6 fruit fly cellular contexts compared by ENCODE assay signal in genomic region chr2L:17383588-17384308, dm6.
TF ChIP-seq lines count a peak whose summit lies in the region.

TSS of gene Lrch (minus strand) at chr2L:17384115.

- peak; percentile 22 for TF ChIP-seq CTCF in S2 (optimal IDR thresholded peaks at IDR 0.05; lab: Kevin White, UChicago)
- no peak for TF ChIP-seq CTCF in whole organism, embryonic (GFP tag; optimal IDR thresholded peaks at IDR 0.05; lab: Kevin White, UChicago)

TF ChIP-seq in whole organism, adult, 20 proteins besides CTCF, POLR2A, EP300 and RAD21:
- TF ChIP-seq pad (GFP tag; optimal IDR thresholded peaks at IDR 0.05; lab: Kevin White, UChicago) (no peak), CG14711 (tag; optimal IDR thresholded peaks at IDR 0.05; lab: Kevin White, UChicago) (no peak), CG1620 (GFP tag; optimal IDR thresholded peaks at IDR 0.05; lab: Kevin White, UChicago) (no peak), Hr96 (GFP tag; optimal IDR thresholded peaks at IDR 0.05; lab: Kevin White, UChicago) (peak; percentile 5), Mnt (GFP tag; optimal IDR thresholded peaks at IDR 0.05; lab: Kevin White, UChicago) (peak; percentile 48), CG7101 (tag; optimal IDR thresholded peaks at IDR 0.05; lab: Kevin White, UChicago) (peak; percentile 19), cic (GFP tag; optimal IDR thresholded peaks at IDR 0.05; lab: Kevin White, UChicago) (peak; percentile 38), toe (GFP tag; optimal IDR thresholded peaks at IDR 0.05; lab: Kevin White, UChicago) (no peak), CG11617 (GFP tag; optimal IDR thresholded peaks at IDR 0.05; lab: Kevin White, UChicago) (no peak), bab1 (GFP tag; optimal IDR thresholded peaks at IDR 0.05; lab: Kevin White, UChicago) (no peak), Crg-1 (GFP tag; optimal IDR thresholded peaks at IDR 0.05; lab: Kevin White, UChicago) (no peak), CG33017 (tag; optimal IDR thresholded peaks at IDR 0.05; lab: Kevin White, UChicago) (peak; percentile 5), tj (GFP tag; optimal IDR thresholded peaks at IDR 0.05; lab: Kevin White, UChicago) (peak; percentile 22), CG5204 (GFP tag; optimal IDR thresholded peaks at IDR 0.05; lab: Kevin White, UChicago) (no peak), Clk (GFP tag; optimal IDR thresholded peaks at IDR 0.05; lab: Kevin White, UChicago) (no peak)

TF ChIP-seq in whole organism, embryonic, 481 proteins besides CTCF, POLR2A, EP300 and RAD21 (continues in another document):
- peak; percentile 88 for TF ChIP-seq CG3065 (GFP tag; optimal IDR thresholded peaks at IDR 0.05; lab: Kevin White, UChicago)
- peak; percentile 53 for TF ChIP-seq knrl (GFP tag; IDR thresholded peaks at IDR 0.05; lab: Robert Waterston, UW; ENCODE audit: partially characterized antibody)
- TF ChIP-seq Kr (GFP tag; optimal IDR thresholded peaks at IDR 0.05; lab: Kevin White, UChicago) = no peak
- peak; percentile 30; the same call in 1 of the 4 replicates for TF ChIP-seq Gug (GFP tag; IDR thresholded peaks at IDR 0.05; lab: Robert Waterston, UW)
- peak; percentile 49 for TF ChIP-seq Rfx (GFP tag; IDR thresholded peaks at IDR 0.05; lab: Robert Waterston, UW)
- TF ChIP-seq CG8765 (GFP tag; IDR thresholded peaks at IDR 0.05; lab: Robert Waterston, UW) = no peak
- peak; percentile 5 for TF ChIP-seq Hey (tag; optimal IDR thresholded peaks at IDR 0.05; lab: Kevin White, UChicago)
- TF ChIP-seq btn (GFP tag; optimal IDR thresholded peaks at IDR 0.05; lab: Kevin White, UChicago) = no peak
- no peak for TF ChIP-seq CG8281 (tag; optimal IDR thresholded peaks at IDR 0.05; lab: Kevin White, UChicago)
- TF ChIP-seq CG5245 (GFP tag; optimal IDR thresholded peaks at IDR 0.05; lab: Kevin White, UChicago) = peak; percentile 22
- TF ChIP-seq unc-4 (GFP tag; IDR thresholded peaks at IDR 0.05; lab: Robert Waterston, UW; ENCODE audit: partially characterized antibody) = peak; percentile 67
- TF ChIP-seq CrebB (tag; optimal IDR thresholded peaks at IDR 0.05; lab: Kevin White, UChicago) = peak; percentile 51
- TF ChIP-seq pita (GFP tag; optimal IDR thresholded peaks at IDR 0.05; lab: Kevin White, UChicago) = no peak
- peak; percentile 78 for TF ChIP-seq CG17186 (GFP tag; optimal IDR thresholded peaks at IDR 0.05; lab: Kevin White, UChicago)
- TF ChIP-seq cg (GFP tag; optimal IDR thresholded peaks at IDR 0.05; lab: Kevin White, UChicago) = peak; percentile 94
- TF ChIP-seq psq (GFP tag; optimal IDR thresholded peaks at IDR 0.05; lab: Kevin White, UChicago) = peak; percentile 78
- peak; percentile 8 for TF ChIP-seq nau (GFP tag; optimal IDR thresholded peaks at IDR 0.05; lab: Kevin White, UChicago)
- TF ChIP-seq CG15514 (GFP tag; optimal IDR thresholded peaks at IDR 0.05; lab: Kevin White, UChicago) = peak; percentile 38
- TF ChIP-seq Oli (tag; optimal IDR thresholded peaks at IDR 0.05; lab: Kevin White, UChicago) = no peak

TF ChIP-seq in whole organism, prepupa, 60 proteins besides CTCF, POLR2A, EP300 and RAD21 (continues in another document):
- TF ChIP-seq CG31627 (GFP tag; optimal IDR thresholded peaks at IDR 0.05; lab: Kevin White, UChicago) (no peak), CG7368 (GFP tag; optimal IDR thresholded peaks at IDR 0.05; lab: Kevin White, UChicago) (peak; percentile 3), CG16779 (tag; optimal IDR thresholded peaks at IDR 0.05; lab: Kevin White, UChicago) (peak; percentile 16), CG6854 (GFP tag; optimal IDR thresholded peaks at IDR 0.05; lab: Kevin White, UChicago) (peak; percentile 34), Sox102F (GFP tag; optimal IDR thresholded peaks at IDR 0.05; lab: Kevin White, UChicago) (no peak), CG1621 (tag; optimal IDR thresholded peaks at IDR 0.05; lab: Kevin White, UChicago) (no peak), CG3919 (GFP tag; optimal IDR thresholded peaks at IDR 0.05; lab: Kevin White, UChicago) (peak; percentile 60), Blimp-1 (GFP tag; optimal IDR thresholded peaks at IDR 0.05; lab: Kevin White, UChicago) (no peak), ss (GFP tag; optimal IDR thresholded peaks at IDR 0.05; lab: Kevin White, UChicago) (peak; percentile 43 to 57), eg (GFP tag; IDR thresholded peaks at IDR 0.05; lab: Robert Waterston, UW) (peak; percentile 41; the same call in 1 of the 3 replicates), Ets96B (tag; optimal IDR thresholded peaks at IDR 0.05; lab: Kevin White, UChicago) (no peak), CG8119 (GFP tag; IDR thresholded peaks at IDR 0.05; lab: Robert Waterston, UW) (no peak), salr (GFP tag; optimal IDR thresholded peaks at IDR 0.05; lab: Kevin White, UChicago) (no peak), fd85E (GFP tag; optimal IDR thresholded peaks at IDR 0.05; lab: Kevin White, UChicago) (no peak), CG9139 (GFP tag; optimal IDR thresholded peaks at IDR 0.05; lab: Kevin White, UChicago) (peak; percentile 14), Met (GFP tag; optimal IDR thresholded peaks at IDR 0.05; lab: Kevin White, UChicago) (peak; percentile 5), CG15336 (GFP tag; IDR thresholded peaks at IDR 0.05; lab: Robert Waterston, UW) (peak; percentile 40), net (GFP tag; optimal IDR thresholded peaks at IDR 0.05; lab: Kevin White, UChicago) (peak; percentile 4), fd59A (GFP tag; optimal IDR thresholded peaks at IDR 0.05; lab: Kevin White, UChicago) (no peak), dsx (GFP tag; optimal IDR thresholded peaks at IDR 0.05; lab: Kevin White, UChicago; ENCODE audit: poor library complexity, severe bottlenecking) (peak; percentile 15)

TF ChIP-seq in whole organism, pupa, 21 proteins besides CTCF, POLR2A, EP300 and RAD21:
- TF ChIP-seq Pif1B (GFP tag; optimal IDR thresholded peaks at IDR 0.05; lab: Kevin White, UChicago) = peak; percentile 25
- 0 out of 2 replicates have a peak, but pooled peaks have one; percentile 24 for TF ChIP-seq CG12605 (GFP tag; IDR thresholded peaks at IDR 0.05; lab: Robert Waterston, UW)
- TF ChIP-seq CG4496 (GFP tag; IDR thresholded peaks at IDR 0.05; lab: Robert Waterston, UW) = peak; percentile 11; the same call in 1 of the 3 replicates
- peak; percentile 22 for TF ChIP-seq EcR (GFP tag; optimal IDR thresholded peaks at IDR 0.05; lab: Kevin White, UChicago)
- TF ChIP-seq Snoo (tag; optimal IDR thresholded peaks at IDR 0.05; lab: Kevin White, UChicago) = no peak
- TF ChIP-seq gl (tag; optimal IDR thresholded peaks at IDR 0.05; lab: Kevin White, UChicago) = peak; percentile 28
- no peak for TF ChIP-seq CG10348 (GFP tag; IDR thresholded peaks at IDR 0.05; lab: Robert Waterston, UW)
- TF ChIP-seq D1 (tag; optimal IDR thresholded peaks at IDR 0.05; lab: Kevin White, UChicago) = no peak
- TF ChIP-seq Ets98B (GFP tag; IDR thresholded peaks at IDR 0.05; lab: Robert Waterston, UW) = peak; percentile 35; the same call in 1 of the 2 replicates
TF ChIP-seq in whole organism, pupa: peak in this region for 6.

TF ChIP-seq in whole organism, wandering third instar larva, 38 proteins besides CTCF, POLR2A, EP300 and RAD21:
- no peak for TF ChIP-seq GATAd (GFP tag; optimal IDR thresholded peaks at IDR 0.05; lab: Kevin White, UChicago)
- TF ChIP-seq Vsx2 (GFP tag; optimal IDR thresholded peaks at IDR 0.05; lab: Kevin White, UChicago; ENCODE audit: partially characterized antibody) = no peak
- peak; percentile 4 for TF ChIP-seq Sp1 (GFP tag; optimal IDR thresholded peaks at IDR 0.05; lab: Kevin White, UChicago)
- no peak for TF ChIP-seq N (GFP tag; optimal IDR thresholded peaks at IDR 0.05; lab: Kevin White, UChicago)
- TF ChIP-seq Hnf4 (GFP tag; optimal IDR thresholded peaks at IDR 0.05; lab: Kevin White, UChicago) = peak; percentile 33
- TF ChIP-seq Rel (GFP tag; optimal IDR thresholded peaks at IDR 0.05; lab: Kevin White, UChicago) = no peak
- peak; percentile 3 for TF ChIP-seq Rel (tag; optimal IDR thresholded peaks at IDR 0.05; lab: Kevin White, UChicago)
- TF ChIP-seq h (GFP tag; optimal IDR thresholded peaks at IDR 0.05; lab: Kevin White, UChicago) = no peak
- TF ChIP-seq psq (GFP tag; optimal IDR thresholded peaks at IDR 0.05; lab: Kevin White, UChicago) = peak; percentile 77
- no peak for TF ChIP-seq dsf (GFP tag; optimal IDR thresholded peaks at IDR 0.05; lab: Kevin White, UChicago; ENCODE audit: borderline replicate concordance)
- TF ChIP-seq Myc (optimal IDR thresholded peaks at IDR 0.05; lab: Kevin White, UChicago) = no peak
- TF ChIP-seq jim (GFP tag; optimal IDR thresholded peaks at IDR 0.05; lab: Kevin White, UChicago) = peak; percentile 46
- peak; percentile 67 for TF ChIP-seq Hr83 (GFP tag; optimal IDR thresholded peaks at IDR 0.05; lab: Kevin White, UChicago; ENCODE audit: poor library complexity, severe bottlenecking)
- TF ChIP-seq rgr (GFP tag; optimal IDR thresholded peaks at IDR 0.05; lab: Kevin White, UChicago) = peak; percentile 4
- no peak for TF ChIP-seq lola (GFP tag; optimal IDR thresholded peaks at IDR 0.05; lab: Kevin White, UChicago)
- peak; percentile 79 for TF ChIP-seq Dif (GFP tag; optimal IDR thresholded peaks at IDR 0.05; lab: Kevin White, UChicago; ENCODE audit: partially characterized antibody)
- peak in 1 of 2 experiments; percentile 47 for TF ChIP-seq dl (GFP tag; optimal IDR thresholded peaks at IDR 0.05; lab: Kevin White, UChicago; ENCODE audit: insufficient read depth in 1 of 2, partially characterized antibody in 2 of 2)
- peak; percentile 4 for TF ChIP-seq HLH106 (tag; optimal IDR thresholded peaks at IDR 0.05; lab: Kevin White, UChicago)
